Worm (Caenorhabditis elegans) whole organism, L4/young adult: Measurements from ENCODE around the gene trpp-11.

ENCODE experiments used
- dao-5 ChIP-seq: sonication (generic microtip); optimal IDR thresholded peaks from 2 replicates; lab custom pipeline; 2016; ENCODE audit warnings: missing genotype, missing genetic modification characterization, moderate library complexity, missing compliant biosample characterization
- him-1 ChIP-seq: sonication (generic microtip); optimal IDR thresholded peaks from 2 replicates; lab custom pipeline; 2016; ENCODE audit warnings: missing genotype, missing genetic modification reagents, missing genetic modification characterization, missing compliant biosample characterization

DNA sequence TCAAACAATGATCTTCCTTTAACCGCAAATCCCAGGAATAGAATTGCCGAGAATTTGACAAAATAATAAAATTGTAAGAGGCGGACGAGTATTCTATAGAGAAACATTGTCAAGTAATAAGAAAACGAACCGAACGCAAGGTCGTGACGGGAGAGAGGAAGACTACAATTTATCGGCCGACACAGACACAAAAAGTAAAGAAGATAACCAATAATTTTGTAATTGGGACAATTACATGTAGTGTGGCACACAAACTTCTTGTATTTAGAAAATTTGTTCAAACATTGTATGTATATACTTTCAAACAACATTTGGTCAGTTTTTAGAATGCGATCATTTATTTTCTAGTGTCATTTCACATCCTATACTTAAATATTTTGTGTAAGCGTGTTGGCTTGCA is 37.0 kb downstream of the trpp-11 start, which contains the start of gene ceeh-1:
- TF ChIP-seq dao-5: no peak
- no peak for TF ChIP-seq him-1 (tag; lab: Kevin White, UChicago)
